Worm (Caenorhabditis elegans): Measurements from ENCODE around the gene cpb-2.

The cpb-2 gene

DNA sequence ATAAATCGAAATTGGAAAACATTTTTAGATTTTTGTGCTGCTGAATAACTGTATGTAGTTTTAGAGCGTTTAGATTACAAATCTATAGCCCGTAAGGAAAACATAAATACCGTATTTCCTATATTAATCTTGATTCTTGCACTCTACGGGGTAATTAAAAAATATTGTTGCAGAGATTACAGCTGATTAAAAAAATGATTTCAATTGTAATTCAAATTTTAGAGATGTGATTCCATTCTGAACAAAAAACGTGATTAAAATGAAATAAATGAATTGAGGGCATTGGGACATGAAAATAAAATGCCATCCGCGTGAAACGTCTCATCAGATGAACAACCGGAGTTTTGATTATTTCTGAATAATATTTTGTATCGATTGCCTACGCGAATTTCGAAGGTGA lies at the start of gene cpb-2:
Gene cpb-2 (plus strand): TSS at position 301 of the 400 bp plus-strand sequence.
- TF ChIP-seq nhr-25 (tag; optimal IDR thresholded peaks at IDR 0.05) (no peak), unc-39 (tag; optimal IDR thresholded peaks at IDR 0.05) (no peak)

- TF ChIP-seq elt-3 (tag; optimal IDR thresholded peaks at IDR 0.05) = no peak
- TF ChIP-seq ceh-82 (tag; optimal IDR thresholded peaks at IDR 0.05) = no peak
- TF ChIP-seq mab-5 (tag; optimal IDR thresholded peaks at IDR 0.05) = no peak
- no peak for TF ChIP-seq Y55F3AM.14 (GFP tag; optimal IDR thresholded peaks at IDR 0.05)
- no peak for TF ChIP-seq fos-1 (tag; optimal IDR thresholded peaks at IDR 0.05)
- no peak for TF ChIP-seq peb-1 (tag; optimal IDR thresholded peaks at IDR 0.05)
- TF ChIP-seq unc-39 (tag; optimal IDR thresholded peaks at IDR 0.05) = no peak
- TF ChIP-seq snpc-4 (tag; optimal IDR thresholded peaks at IDR 0.05) = no peak
- TF ChIP-seq nhr-10 (tag; optimal IDR thresholded peaks at IDR 0.05) = no peak
- no peak for TF ChIP-seq lin-11 (tag; optimal IDR thresholded peaks at IDR 0.05)
- no peak for TF ChIP-seq F13H6.1 (tag; optimal IDR thresholded peaks at IDR 0.05)
- no peak for TF ChIP-seq ama-1 (optimal IDR thresholded peaks at IDR 0.05)
- TF ChIP-seq lin-39 (tag; optimal IDR thresholded peaks at IDR 0.05) = no peak
- no peak for TF ChIP-seq crh-2 (tag; optimal IDR thresholded peaks at IDR 0.05)
- TF ChIP-seq gmeb-1 (tag; optimal IDR thresholded peaks at IDR 0.05) = no peak
Measured at ce11 chrII:6147131-6147530, 45.5 kb upstream of the cpb-2 start.

ce11 chrII:6148369-6148768 lies 44.2 kb upstream of the cpb-2 start:
- TF ChIP-seq elt-3 (tag; optimal IDR thresholded peaks at IDR 0.05) (no peak), zag-1 (tag; optimal IDR thresholded peaks at IDR 0.05) (peak; percentile 14), lsy-2 (tag; optimal IDR thresholded peaks at IDR 0.05) (peak in 1 of 2 experiments; percentile 21), sma-9 (GFP tag; optimal IDR thresholded peaks at IDR 0.05) (peak; percentile 33), sma-9 (tag; optimal IDR thresholded peaks at IDR 0.05) (no peak), crh-2 (tag; optimal IDR thresholded peaks at IDR 0.05) (no peak)

DNA sequence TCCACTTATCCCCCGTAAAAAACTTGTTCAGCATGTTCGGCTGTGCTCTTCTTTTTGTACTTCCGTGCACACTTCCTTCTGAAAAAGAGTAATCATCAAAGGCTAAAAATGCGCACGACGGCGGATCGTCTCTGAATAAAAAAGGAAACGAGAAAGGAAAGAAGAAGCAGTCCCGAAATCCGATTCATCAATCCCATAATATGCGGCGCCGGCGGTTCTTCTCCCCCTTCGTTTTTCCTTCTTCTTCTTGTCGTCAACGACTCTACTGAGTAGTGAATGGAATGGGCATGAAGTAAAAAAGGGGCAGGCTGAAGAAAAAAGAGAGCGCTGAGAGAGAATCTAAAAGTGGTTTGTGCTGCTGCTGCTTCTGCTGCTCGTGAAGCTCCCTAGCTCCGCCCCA lies 43.1 kb upstream of the cpb-2 start:
- TF ChIP-seq lsy-2 (tag; optimal IDR thresholded peaks at IDR 0.05) = peak in 1 of 2 experiments; percentile 0
- no peak for TF ChIP-seq ztf-1 (GFP tag; conservative IDR thresholded peaks at IDR 0.05)
- no peak for TF ChIP-seq unc-39 (tag; optimal IDR thresholded peaks at IDR 0.05)

- TF ChIP-seq nhr-10 (tag; optimal IDR thresholded peaks at IDR 0.05) = no peak
- no peak for TF ChIP-seq R02D3.7 (tag; optimal IDR thresholded peaks at IDR 0.05)
- TF ChIP-seq lin-11 (tag; optimal IDR thresholded peaks at IDR 0.05) = no peak
- no peak for TF ChIP-seq C34F6.9 (tag; optimal IDR thresholded peaks at IDR 0.05)
Measured at ce11 chrII:6158111-6158510, 34.5 kb upstream of the cpb-2 start.

- TF ChIP-seq skn-1 (tag; optimal IDR thresholded peaks at IDR 0.05) (no peak), ama-1 (optimal IDR thresholded peaks at IDR 0.05) (no peak), lin-11 (tag; optimal IDR thresholded peaks at IDR 0.05) (no peak), sem-4 (tag; optimal IDR thresholded peaks at IDR 0.05) (no peak), crh-2 (tag; optimal IDR thresholded peaks at IDR 0.05) (no peak), R02D3.7 (tag; optimal IDR thresholded peaks at IDR 0.05) (no peak), zag-1 (tag; optimal IDR thresholded peaks at IDR 0.05) (no peak), alr-1 (tag; optimal IDR thresholded peaks at IDR 0.05) (no peak), gmeb-1 (tag; optimal IDR thresholded peaks at IDR 0.05) (no peak), Y55F3AM.14 (GFP tag; optimal IDR thresholded peaks at IDR 0.05) (no peak), nhr-77 (tag; optimal IDR thresholded peaks at IDR 0.05) (no peak), nhr-237 (tag; optimal IDR thresholded peaks at IDR 0.05) (no peak), nhr-25 (tag; optimal IDR thresholded peaks at IDR 0.05) (no peak), nhr-129 (tag; optimal IDR thresholded peaks at IDR 0.05) (no peak), ztf-4 (tag; optimal IDR thresholded peaks at IDR 0.05) (no peak), ztf-11 (tag; optimal IDR thresholded peaks at IDR 0.05) (no peak), ceh-82 (tag; optimal IDR thresholded peaks at IDR 0.05) (no peak)
Measured at ce11 chrII:6160994-6161393, 31.6 kb upstream of the cpb-2 start, which contains the start of gene exp-1. TSS of gene exp-1 (minus strand) at chrII:6161094.

ce11 chrII:6165152-6165551 lies 27.4 kb upstream of the cpb-2 start:
- no peak for TF ChIP-seq nhr-11 (tag; optimal IDR thresholded peaks at IDR 0.05)
- TF ChIP-seq nhr-6 (tag; optimal IDR thresholded peaks at IDR 0.05) = no peak
- no peak for TF ChIP-seq nhr-25 (tag; optimal IDR thresholded peaks at IDR 0.05)
- no peak for TF ChIP-seq nhr-129 (tag; optimal IDR thresholded peaks at IDR 0.05)
- no peak for TF ChIP-seq zag-1 (tag; optimal IDR thresholded peaks at IDR 0.05)
- no peak for TF ChIP-seq ceh-16 (tag; optimal IDR thresholded peaks at IDR 0.05)
- no peak for TF ChIP-seq lin-39 (tag; optimal IDR thresholded peaks at IDR 0.05)
- no peak for TF ChIP-seq nhr-23 (tag; optimal IDR thresholded peaks at IDR 0.05)
- TF ChIP-seq elt-1 (tag; optimal IDR thresholded peaks at IDR 0.05) = no peak
- no peak for TF ChIP-seq nhr-12 (tag; optimal IDR thresholded peaks at IDR 0.05)
- no peak for TF ChIP-seq mbf-1 (tag; optimal IDR thresholded peaks at IDR 0.05)
